Worm (Caenorhabditis elegans) whole organism, L1 larva: ENCODE results near the gene R102.4.
A peak's percentile ranks its signal among the peaks of the same experiment; 100 is the strongest.

Experiments
- C04F5.9 ChIP-seq: sonication (generic microtip); optimal IDR thresholded peaks from 2 replicates; lab custom pipeline; 2016; ENCODE audit warnings: missing genetic modification characterization, missing compliant biosample characterization
- C16A3.4 ChIP-seq: fragments of 150-350 bp; optimal IDR thresholded peaks from 2 replicates; lab custom pipeline; 2014; ENCODE audit warnings: missing biosample characterization, missing genetic modification characterization
- F16B12.6 ChIP-seq: fragments of 150-350 bp; optimal IDR thresholded peaks from 2 replicates; lab custom pipeline; 2014; ENCODE audit warnings: missing biosample characterization, missing genetic modification characterization
- Y116A8C.19 ChIP-seq: sonication (generic microtip); optimal IDR thresholded peaks from 2 replicates; lab custom pipeline; 2016; ENCODE audit warnings: missing compliant biosample characterization, missing genetic modification characterization, borderline replicate concordance
- alr-1 ChIP-seq: fragments of 200-800 bp; sonication (Bioruptor generic); optimal IDR thresholded peaks from 2 replicates; lab custom pipeline; 2018; ENCODE audit warnings: borderline replicate concordance, mild to moderate bottlenecking, missing genetic modification characterization, missing compliant biosample characterization
- aly-2 ChIP-seq: fragments of 150-350 bp; optimal IDR thresholded peaks from 2 replicates; lab custom pipeline; 2014; ENCODE audit warnings: missing biosample characterization, missing genetic modification characterization
- ceh-8 ChIP-seq: fragments of 200-800 bp; sonication (Bioruptor generic); optimal IDR thresholded peaks from 2 replicates; lab custom pipeline; 2018; ENCODE audit warnings: mild to moderate bottlenecking, missing genetic modification characterization, moderate library complexity, missing compliant biosample characterization
- ceh-82 ChIP-seq, 3 experiments: fragments of 150-350 bp in 1 of 3; sonication (generic microtip) in 2 of 3; optimal IDR thresholded peaks; 2 replicates each; lab custom pipeline; 2014 to 2017; ENCODE audit warnings: missing biosample characterization in 3 of 3, missing genetic modification characterization in 3 of 3
- ceh-88 ChIP-seq: fragments of 200-800 bp; sonication (Bioruptor generic); IDR thresholded peaks from 2 replicates; pipeline ENCODE4 v1.3.6; 2022; ENCODE audit warnings: missing genetic modification characterization, missing compliant biosample characterization
- ceh-90 ChIP-seq: sonication (generic microtip); optimal IDR thresholded peaks from 2 replicates; lab custom pipeline; 2016; ENCODE audit warnings: missing genetic modification characterization, missing compliant biosample characterization
- ces-1 ChIP-seq: fragments of 150-350 bp; optimal IDR thresholded peaks from 2 replicates; lab custom pipeline; 2014; ENCODE audit warnings: missing biosample characterization, missing genetic modification reagents, missing genetic modification characterization
- dpl-1 ChIP-seq, 3 experiments: fragments of 150-350 bp in 2 of 3; sonication (generic microtip) in 1 of 3; optimal IDR thresholded peaks; 2 replicates each; lab custom pipeline; 2014 to 2017; ENCODE audit warnings: missing biosample characterization in 3 of 3, missing genetic modification characterization in 3 of 3, missing genetic modification reagents in 3 of 3
- egl-27 ChIP-seq, 2 experiments: fragments of 150-350 bp in 1 of 2; sonication (generic microtip); optimal IDR thresholded peaks; 3 replicates each; lab custom pipeline; 2017 to 2018; ENCODE audit warnings: missing biosample characterization in 2 of 2, missing genetic modification characterization in 2 of 2, missing genetic modification reagents in 2 of 2
- ets-5 ChIP-seq: fragments of 200-800 bp; sonication (Bioruptor generic); IDR thresholded peaks from 2 replicates; pipeline ENCODE4 v1.3.6; 2022; ENCODE audit warnings: missing genetic modification characterization, missing compliant biosample characterization
- fkh-10 ChIP-seq: sonication (generic microtip); optimal IDR thresholded peaks from 2 replicates; lab custom pipeline; 2017; ENCODE audit warnings: missing biosample characterization, missing genetic modification reagents, missing genetic modification characterization
- fkh-4 ChIP-seq: sonication (generic microtip); optimal IDR thresholded peaks from 2 replicates; lab custom pipeline; 2016; ENCODE audit warnings: missing compliant biosample characterization, missing genetic modification characterization, borderline replicate concordance
- fkh-8 ChIP-seq: sonication (generic microtip); optimal IDR thresholded peaks from 2 replicates; lab custom pipeline; 2016; ENCODE audit warnings: mild to moderate bottlenecking, missing genetic modification characterization, missing compliant biosample characterization
- grh-1 ChIP-seq: fragments of 200-800 bp; sonication (Bioruptor generic); IDR thresholded peaks from 2 replicates; pipeline ENCODE4 v1.3.6; 2022; ENCODE audit warnings: missing genetic modification reagents, missing genetic modification characterization, missing compliant biosample characterization
- hlh-17 ChIP-seq: fragments of 200-800 bp; sonication (Bioruptor generic); optimal IDR thresholded peaks from 2 replicates; lab custom pipeline; 2018; ENCODE audit warnings: missing genetic modification characterization, mild to moderate bottlenecking, missing compliant biosample characterization, moderate library complexity, borderline replicate concordance
- hlh-4 ChIP-seq: sonication (generic microtip); optimal IDR thresholded peaks from 2 replicates; lab custom pipeline; 2016; ENCODE audit warnings: mild to moderate bottlenecking, missing genetic modification characterization, missing compliant biosample characterization
- hpl-2 ChIP-seq: fragments of 150-350 bp; optimal IDR thresholded peaks from 2 replicates; lab custom pipeline; 2014; ENCODE audit warnings: missing biosample characterization, missing genetic modification reagents, missing genetic modification characterization
- irx-1 ChIP-seq: sonication (generic microtip); optimal IDR thresholded peaks from 2 replicates; lab custom pipeline; 2016; ENCODE audit warnings: missing genetic modification characterization, missing compliant biosample characterization
- jun-1 ChIP-seq: fragments of 150-350 bp; optimal IDR thresholded peaks from 2 replicates; lab custom pipeline; 2014; ENCODE audit warnings: missing biosample characterization, missing genetic modification reagents, missing genetic modification characterization
- lin-13 ChIP-seq: fragments of 150-350 bp; optimal IDR thresholded peaks from 2 replicates; lab custom pipeline; 2014; ENCODE audit warnings: missing biosample characterization, missing genetic modification reagents, missing genetic modification characterization
- lin-15B ChIP-seq: fragments of 150-350 bp; sonication (generic microtip); optimal IDR thresholded peaks from 3 replicates; lab custom pipeline; 2014; ENCODE audit warnings: missing biosample characterization, missing genetic modification characterization
- lin-35 ChIP-seq, 2 experiments: fragments of 150-350 bp; optimal IDR thresholded peaks; 2 replicates each; lab custom pipeline; 2014; ENCODE audit warnings: missing biosample characterization in 2 of 2, missing genetic modification characterization in 2 of 2, missing genetic modification reagents in 2 of 2
- lir-3 ChIP-seq: sonication (generic microtip); optimal IDR thresholded peaks from 2 replicates; lab custom pipeline; 2016; ENCODE audit warnings: mild to moderate bottlenecking, missing genetic modification characterization, moderate library complexity, missing compliant biosample characterization; ENCODE audit not compliant: poor library complexity
- lsy-2 ChIP-seq, 2 experiments: fragments of 150-350 bp; optimal IDR thresholded peaks; 2 replicates each; lab custom pipeline; 2014; ENCODE audit warnings: missing biosample characterization in 2 of 2, missing genetic modification characterization in 2 of 2
- mab-9 ChIP-seq: fragments of 200-800 bp; sonication (Bioruptor generic); IDR thresholded peaks from 2 replicates; pipeline ENCODE4 v1.3.6; 2022; ENCODE audit warnings: missing genetic modification reagents, missing genetic modification characterization, missing compliant biosample characterization
- mdl-1 ChIP-seq, 2 experiments: fragments of 150-350 bp; optimal IDR thresholded peaks; 2 replicates each; lab custom pipeline; 2014 to 2017; ENCODE audit warnings: missing biosample characterization in 2 of 2, missing genetic modification characterization in 2 of 2, inconsistent platforms in 1 of 2
- nhr-11 ChIP-seq: fragments of 150-350 bp; optimal IDR thresholded peaks from 2 replicates; lab custom pipeline; 2014; ENCODE audit warnings: missing biosample characterization, missing genetic modification characterization
- nhr-12 ChIP-seq: sonication (generic microtip); optimal IDR thresholded peaks from 2 replicates; lab custom pipeline; 2017; ENCODE audit warnings: missing biosample characterization, missing genetic modification characterization
- nhr-237 ChIP-seq: fragments of 150-350 bp; optimal IDR thresholded peaks from 2 replicates; lab custom pipeline; 2014; ENCODE audit warnings: missing biosample characterization, missing genetic modification characterization
- nhr-28 ChIP-seq: fragments of 150-350 bp; optimal IDR thresholded peaks from 2 replicates; lab custom pipeline; 2014; ENCODE audit warnings: missing biosample characterization, missing genetic modification characterization
- nhr-47 ChIP-seq: sonication (generic microtip); optimal IDR thresholded peaks from 2 replicates; lab custom pipeline; 2016; ENCODE audit warnings: mild to moderate bottlenecking, missing genetic modification characterization, moderate library complexity, missing compliant biosample characterization
- nhr-77 ChIP-seq: fragments of 150-350 bp; optimal IDR thresholded peaks from 2 replicates; lab custom pipeline; 2014; ENCODE audit warnings: missing biosample characterization, missing genetic modification characterization
- pag-3 ChIP-seq: sonication (generic microtip); optimal IDR thresholded peaks from 2 replicates; lab custom pipeline; 2017; ENCODE audit warnings: missing genetic modification characterization, mild to moderate bottlenecking, missing compliant biosample characterization, antibody characterized with exemption, borderline replicate concordance; ENCODE audit not compliant: insufficient read depth
- pax-3 ChIP-seq: fragments of 200-800 bp; sonication (Bioruptor generic); optimal IDR thresholded peaks from 2 replicates; lab custom pipeline; 2018; ENCODE audit warnings: mild to moderate bottlenecking, missing genetic modification characterization, moderate library complexity, missing compliant biosample characterization
- pqm-1 ChIP-seq: sonication (generic microtip); optimal IDR thresholded peaks from 3 replicates; lab custom pipeline; 2017; ENCODE audit warnings: missing biosample characterization, missing genetic modification characterization
- rnt-1 ChIP-seq: sonication (generic microtip); optimal IDR thresholded peaks from 2 replicates; lab custom pipeline; 2016; ENCODE audit warnings: mild to moderate bottlenecking, missing genetic modification characterization, moderate library complexity, missing compliant biosample characterization
- skn-1 ChIP-seq: fragments of 150-350 bp; optimal IDR thresholded peaks from 2 replicates; lab custom pipeline; 2014; ENCODE audit warnings: missing biosample characterization, missing genetic modification characterization
- snpc-4 ChIP-seq: fragments of 150-350 bp; optimal IDR thresholded peaks from 2 replicates; lab custom pipeline; 2014; ENCODE audit warnings: missing biosample characterization, missing genetic modification characterization
- sox-4 ChIP-seq: sonication (generic microtip); optimal IDR thresholded peaks from 2 replicates; lab custom pipeline; 2016; ENCODE audit warnings: missing genetic modification characterization, missing compliant biosample characterization
- sptf-1 ChIP-seq: fragments of 150-350 bp; optimal IDR thresholded peaks from 2 replicates; lab custom pipeline; 2014; ENCODE audit warnings: missing biosample characterization, missing genetic modification characterization
- sup-37 ChIP-seq: fragments of 200-800 bp; sonication (Bioruptor generic); optimal IDR thresholded peaks from 2 replicates; lab custom pipeline; 2018; ENCODE audit warnings: mild to moderate bottlenecking, missing genetic modification characterization, missing compliant biosample characterization
- tbx-2 ChIP-seq: sonication (generic microtip); optimal IDR thresholded peaks from 2 replicates; lab custom pipeline; 2016; ENCODE audit warnings: missing genetic modification characterization, missing compliant biosample characterization
- tlp-1 ChIP-seq: fragments of 150-350 bp; optimal IDR thresholded peaks from 2 replicates; lab custom pipeline; 2014; ENCODE audit warnings: missing biosample characterization, missing genetic modification characterization
- unc-130 ChIP-seq: fragments of 150-350 bp; optimal IDR thresholded peaks from 2 replicates; lab custom pipeline; 2017; ENCODE audit warnings: missing biosample characterization, missing genetic modification characterization, inconsistent platforms
- unc-30 ChIP-seq: sonication (generic microtip); optimal IDR thresholded peaks from 2 replicates; lab custom pipeline; 2017; ENCODE audit warnings: missing biosample characterization, missing genetic modification characterization
- unc-62 ChIP-seq: fragments of 150-350 bp; optimal IDR thresholded peaks from 2 replicates; lab custom pipeline; 2014; ENCODE audit warnings: missing biosample characterization, missing genetic modification reagents, missing genetic modification characterization
- unc-86 ChIP-seq: sonication (generic microtip); optimal IDR thresholded peaks from 2 replicates; lab custom pipeline; 2016; ENCODE audit warnings: missing genetic modification characterization, missing compliant biosample characterization
- unc-98 ChIP-seq: fragments of 200-800 bp; sonication (Bioruptor generic); IDR thresholded peaks from 2 replicates; pipeline ENCODE4 v1.3.6; 2022; ENCODE audit warnings: missing genetic modification characterization, missing compliant biosample characterization
- vab-15 ChIP-seq: sonication (generic microtip); optimal IDR thresholded peaks from 2 replicates; lab custom pipeline; 2017; ENCODE audit warnings: missing genotype, mild to moderate bottlenecking, missing genetic modification characterization, missing compliant biosample characterization
- ztf-4 ChIP-seq: fragments of 150-350 bp; optimal IDR thresholded peaks from 2 replicates; lab custom pipeline; 2014; ENCODE audit warnings: missing biosample characterization, missing genetic modification characterization

The R102.4 gene

ce11 chrIV:10714594-10714993 is 19.5 kb upstream of the R102.4 start:
- TF ChIP-seq alr-1 (tag; lab: Kevin White, UChicago) (no peak), snpc-4 (tag; lab: Kevin White, UChicago) (no peak), lin-15B (tag; lab: Kevin White, UChicago) (no peak), sup-37 (GFP tag; lab: Kevin White, UChicago) (no peak), aly-2 (tag; lab: Kevin White, UChicago) (no peak), ceh-82 (tag; optimal IDR thresholded peaks at IDR 0.05; lab: Kevin White, UChicago) (no peak), ceh-8 (GFP tag; lab: Kevin White, UChicago) (no peak), ets-5 (GFP tag; lab: Robert Waterston, UW) (no peak), ztf-4 (tag; lab: Kevin White, UChicago) (no peak), jun-1 (tag; lab: Kevin White, UChicago) (no peak), lin-13 (no peak), fkh-8 (tag; lab: Kevin White, UChicago) (peak; percentile 42), sox-4 (no peak), vab-15 (tag; lab: Kevin White, UChicago) (no peak), egl-27 (tag; optimal IDR thresholded peaks at IDR 0.05; lab: Kevin White, UChicago) (no peak), pag-3 (tag; lab: Kevin White, UChicago) (no peak), tbx-2 (tag; lab: Kevin White, UChicago) (no peak), ceh-88 (GFP tag; lab: Robert Waterston, UW) (no peak), hlh-17 (GFP tag; lab: Kevin White, UChicago) (no peak), nhr-47 (peak; percentile 10), nhr-28 (tag; lab: Kevin White, UChicago) (no peak), hpl-2 (GFP tag; lab: Kevin White, UChicago) (no peak), fkh-4 (tag; lab: Kevin White, UChicago) (no peak), sptf-1 (tag; lab: Kevin White, UChicago) (no peak), lsy-2 (tag; optimal IDR thresholded peaks at IDR 0.05; lab: Kevin White, UChicago) (peak; percentile 15 to 33), unc-62 (no peak), nhr-12 (tag; lab: Kevin White, UChicago) (no peak), unc-86 (no peak), nhr-77 (peak; percentile 28), nhr-237 (tag; lab: Kevin White, UChicago) (no peak), skn-1 (tag; lab: Kevin White, UChicago) (no peak), nhr-11 (tag; lab: Kevin White, UChicago) (no peak), pqm-1 (no peak), pax-3 (no peak), C16A3.4 (tag; lab: Kevin White, UChicago) (no peak), ceh-90 (tag; lab: Kevin White, UChicago) (no peak), ces-1 (GFP tag; lab: Kevin White, UChicago) (no peak), Y116A8C.19 (tag; lab: Kevin White, UChicago) (no peak), irx-1 (tag; lab: Kevin White, UChicago) (no peak), F16B12.6 (no peak), lin-35 (GFP tag; optimal IDR thresholded peaks at IDR 0.05; lab: Kevin White, UChicago) (peak in 1 of 2 experiments; percentile 46), lir-3 (tag; lab: Kevin White, UChicago) (no peak), tlp-1 (tag; lab: Kevin White, UChicago) (no peak), mdl-1 (tag; optimal IDR thresholded peaks at IDR 0.05; lab: Kevin White, UChicago) (no peak), unc-98 (no peak), mab-9 (GFP tag; lab: Robert Waterston, UW) (no peak), unc-30 (tag; lab: Kevin White, UChicago) (no peak), C04F5.9 (tag; lab: Kevin White, UChicago) (no peak), dpl-1 (GFP tag; optimal IDR thresholded peaks at IDR 0.05; lab: Kevin White, UChicago) (peak; percentile 7 to 13 (median 12)), unc-130 (tag; lab: Kevin White, UChicago) (no peak), rnt-1 (tag; lab: Kevin White, UChicago) (no peak), grh-1 (GFP tag; lab: Robert Waterston, UW) (no peak), hlh-4 (tag; lab: Kevin White, UChicago) (no peak), fkh-10 (GFP tag; lab: Kevin White, UChicago) (no peak)
